Fruit fly (Drosophila melanogaster): ENCODE data around the gene CG32988.
A peak's percentile ranks its signal among the peaks of the same experiment; 100 is the strongest.

Gene CG32988

DNA sequence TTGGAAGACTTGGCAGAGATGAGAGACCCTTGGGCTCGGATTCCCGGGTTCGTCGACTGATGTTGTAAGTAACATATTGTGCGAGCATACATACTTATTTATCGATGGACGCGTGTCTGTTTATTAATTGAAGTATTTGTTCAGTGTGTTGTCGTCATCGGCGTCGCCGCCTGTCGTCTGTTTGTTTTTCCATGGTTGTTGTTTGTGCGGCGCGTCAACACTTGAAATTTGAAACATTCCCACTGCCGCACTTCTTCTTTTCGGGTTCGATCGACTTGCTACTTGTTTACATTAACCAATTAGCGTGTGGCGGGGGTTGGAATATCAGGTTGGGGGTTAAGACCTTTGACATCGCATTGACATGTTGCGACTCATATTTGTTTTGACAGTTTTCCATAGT lies 12.4 kb upstream of the CG32988 start (continued):
- TF ChIP-seq Six4 (GFP tag; optimal IDR thresholded peaks at IDR 0.05) (peak; percentile 69), tna (GFP tag; IDR thresholded peaks at IDR 0.05; ENCODE audit: partially characterized antibody) (no peak), zfh1 (GFP tag; IDR thresholded peaks at IDR 0.05) (peak; percentile 63; the same call in 1 of the 3 replicates), Rx (GFP tag; IDR thresholded peaks at IDR 0.05) (no peak), ranshi (GFP tag; IDR thresholded peaks at IDR 0.05) (peak; percentile 41; the same call in 1 of the 2 replicates), tap (tag; optimal IDR thresholded peaks at IDR 0.05) (peak; percentile 60), CG16863 (GFP tag; optimal IDR thresholded peaks at IDR 0.05) (peak; percentile 38), tio (GFP tag; optimal IDR thresholded peaks at IDR 0.05) (peak; percentile 34), B-H1 (GFP tag; IDR thresholded peaks at IDR 0.05) (no peak), shn (GFP tag; optimal IDR thresholded peaks at IDR 0.05) (peak; percentile 30), gem (tag; optimal IDR thresholded peaks at IDR 0.05) (peak; percentile 56), kah (GFP tag; optimal IDR thresholded peaks at IDR 0.05) (peak; percentile 48), gsb-n (tag; optimal IDR thresholded peaks at IDR 0.05) (peak; percentile 77), sc (optimal IDR thresholded peaks at IDR 0.05) (no peak), sc (GFP tag; optimal IDR thresholded peaks at IDR 0.05) (peak; percentile 65), CG15479 (GFP tag; optimal IDR thresholded peaks at IDR 0.05) (peak; percentile 50), Blimp-1 (GFP tag; optimal IDR thresholded peaks at IDR 0.05) (peak; percentile 53), Hr39 (optimal IDR thresholded peaks at IDR 0.05) (no peak), CoRest (tag; optimal IDR thresholded peaks at IDR 0.05) (peak; percentile 15), Lhr (GFP tag; optimal IDR thresholded peaks at IDR 0.05) (peak; percentile 59), CG7556 (GFP tag; optimal IDR thresholded peaks at IDR 0.05) (peak; percentile 68), dm (GFP tag; optimal IDR thresholded peaks at IDR 0.05) (no peak), Nf-YB (GFP tag; optimal IDR thresholded peaks at IDR 0.05) (peak; percentile 71), ATbp (GFP tag; optimal IDR thresholded peaks at IDR 0.05) (peak; percentile 84), Stat92E (GFP tag; optimal IDR thresholded peaks at IDR 0.05) (peak in 1 of 3 experiments; percentile 64), TFAM (GFP tag; optimal IDR thresholded peaks at IDR 0.05) (peak; percentile 41), stwl (tag; optimal IDR thresholded peaks at IDR 0.05) (peak; percentile 35), CG10462 (GFP tag; optimal IDR thresholded peaks at IDR 0.05) (peak; percentile 42), wdn (GFP tag; IDR thresholded peaks at IDR 0.05) (no peak), CG8281 (tag; optimal IDR thresholded peaks at IDR 0.05) (peak; percentile 44), CG10543 (GFP tag; optimal IDR thresholded peaks at IDR 0.05) (peak; percentile 54), CG11504 (tag; optimal IDR thresholded peaks at IDR 0.05) (peak; percentile 34), CG8290 (GFP tag; optimal IDR thresholded peaks at IDR 0.05) (peak; percentile 59), CG8290 (tag; optimal IDR thresholded peaks at IDR 0.05) (peak in 1 of 2 experiments; percentile 89), CG6791 (GFP tag; IDR thresholded peaks at IDR 0.05; ENCODE audit: partially characterized antibody) (no peak), Atf6 (GFP tag; IDR thresholded peaks at IDR 0.05) (no peak), Asciz (GFP tag; optimal IDR thresholded peaks at IDR 0.05) (peak; percentile 81), psq (GFP tag; optimal IDR thresholded peaks at IDR 0.05) (peak; percentile 12), CG9609 (GFP tag; optimal IDR thresholded peaks at IDR 0.05) (peak; percentile 20), CG6765 (GFP tag; optimal IDR thresholded peaks at IDR 0.05) (peak; percentile 64), org-1 (GFP tag; optimal IDR thresholded peaks at IDR 0.05) (peak; percentile 80), crc (GFP tag; optimal IDR thresholded peaks at IDR 0.05) (peak; percentile 28), croc (GFP tag; conservative IDR thresholded peaks at IDR 0.05) (peak; percentile 49; the same call in 2 of the 3 replicates), Optix (GFP tag; IDR thresholded peaks at IDR 0.05) (0 out of 3 replicates have a peak, but pooled peaks have one; percentile 34), hbn (GFP tag; IDR thresholded peaks at IDR 0.05; ENCODE audit: partially characterized antibody) (no peak), Hr51 (GFP tag; optimal IDR thresholded peaks at IDR 0.05) (peak in 1 of 2 experiments; percentile 1), pros (GFP tag; optimal IDR thresholded peaks at IDR 0.05) (peak; percentile 72), Hand (GFP tag; optimal IDR thresholded peaks at IDR 0.05) (peak; percentile 12), gce (GFP tag; IDR thresholded peaks at IDR 0.05) (no peak), cato (GFP tag; optimal IDR thresholded peaks at IDR 0.05; ENCODE audit: borderline replicate concordance) (no peak)
